Fruit fly (Drosophila melanogaster) whole organism, prepupa: ENCODE results near the gene CG9903.
A peak's percentile ranks its signal among the peaks of the same experiment; 100 is the strongest.

ENCODE experiments used
- CG11902 ChIP-seq: fragments of 200-800 bp; sonication (Bioruptor generic); optimal IDR thresholded peaks from 3 replicates; lab custom pipeline; 2016; ENCODE audit warnings: missing biosample characterization, missing genetic modification characterization
- CG16779 ChIP-seq: fragments of 200-800 bp; sonication (Bioruptor generic); optimal IDR thresholded peaks from 3 replicates; lab custom pipeline; 2017; ENCODE audit warnings: missing biosample characterization, mild to moderate bottlenecking, missing genetic modification characterization
- CG3032 ChIP-seq: fragments of 200-800 bp; optimal IDR thresholded peaks from 2 replicates; lab custom pipeline; 2019; ENCODE audit warnings: missing biosample characterization, mild to moderate bottlenecking, missing genetic modification characterization, moderate library complexity
- CG34406 ChIP-seq: fragments of 200-800 bp; sonication (Bioruptor generic); optimal IDR thresholded peaks from 3 replicates; lab custom pipeline; 2016; ENCODE audit warnings: missing biosample characterization, missing genetic modification characterization
- CG3919 ChIP-seq: fragments of 200-800 bp; sonication (Bioruptor generic); optimal IDR thresholded peaks from 3 replicates; lab custom pipeline; 2016; ENCODE audit warnings: missing biosample characterization, missing genetic modification characterization
- CG6808 ChIP-seq: fragments of 200-800 bp; sonication (Bioruptor generic); optimal IDR thresholded peaks from 3 replicates; lab custom pipeline; 2017; ENCODE audit warnings: missing biosample characterization, missing genetic modification characterization, mild to moderate bottlenecking, moderate library complexity, missing genetic modification reagents
- CG7368 ChIP-seq: fragments of 200-800 bp; sonication (Bioruptor generic); optimal IDR thresholded peaks from 3 replicates; lab custom pipeline; 2016; ENCODE audit warnings: missing biosample characterization, missing genetic modification characterization
- CG8119 ChIP-seq: fragments of 200-800 bp; sonication (Bioruptor generic); IDR thresholded peaks from 3 replicates; pipeline ENCODE4 v1.3.6; 2022; ENCODE audit warnings: missing biosample characterization, missing genetic modification characterization
- CG8319 ChIP-seq: fragments of 200-800 bp; sonication (Bioruptor generic); optimal IDR thresholded peaks from 3 replicates; lab custom pipeline; 2016; ENCODE audit warnings: missing biosample characterization, missing genetic modification characterization
- Eip93F ChIP-seq: fragments of 200-800 bp; sonication (Bioruptor generic); optimal IDR thresholded peaks from 2 replicates; lab custom pipeline; 2016; ENCODE audit warnings: missing biosample characterization, mild to moderate bottlenecking, missing genetic modification characterization
- Ets96B ChIP-seq: fragments of 200-800 bp; optimal IDR thresholded peaks from 2 replicates; lab custom pipeline; 2019; ENCODE audit warnings: missing biosample characterization, mild to moderate bottlenecking, missing genetic modification characterization, moderate library complexity
- Hr38 ChIP-seq: sonication (Bioruptor generic); optimal IDR thresholded peaks from 2 replicates; lab custom pipeline; 2016; ENCODE audit warnings: missing biosample characterization, missing genetic modification characterization
- Met ChIP-seq: fragments of 200-800 bp; sonication (Bioruptor generic); optimal IDR thresholded peaks from 3 replicates; lab custom pipeline; 2016; ENCODE audit warnings: missing biosample characterization, missing genetic modification characterization
- OdsH ChIP-seq: fragments of 200-800 bp; sonication (Bioruptor generic); optimal IDR thresholded peaks from 3 replicates; lab custom pipeline; 2016; ENCODE audit warnings: missing biosample characterization, missing genetic modification characterization
- Sox102F ChIP-seq: fragments of 200-800 bp; sonication (Bioruptor generic); optimal IDR thresholded peaks from 2 replicates; lab custom pipeline; 2016; ENCODE audit warnings: missing biosample characterization, mild to moderate bottlenecking, missing genetic modification characterization
- Sox14 ChIP-seq: fragments of 200-800 bp; sonication (Bioruptor generic); optimal IDR thresholded peaks from 3 replicates; lab custom pipeline; 2016; ENCODE audit warnings: missing biosample characterization, missing genetic modification characterization
- achi ChIP-seq: fragments of 200-800 bp; sonication (Bioruptor generic); optimal IDR thresholded peaks from 3 replicates; lab custom pipeline; 2016; ENCODE audit warnings: missing biosample characterization, missing genetic modification characterization
- acj6 ChIP-seq: fragments of 200-800 bp; sonication (Bioruptor generic); optimal IDR thresholded peaks from 3 replicates; lab custom pipeline; 2016; ENCODE audit warnings: missing biosample characterization, missing genetic modification characterization
- cyc ChIP-seq: fragments of 200-800 bp; sonication (Bioruptor generic); optimal IDR thresholded peaks from 3 replicates; lab custom pipeline; 2016; ENCODE audit warnings: missing biosample characterization, missing genetic modification characterization
- dac ChIP-seq: fragments of 200-800 bp; sonication (Bioruptor generic); optimal IDR thresholded peaks from 2 replicates; lab custom pipeline; 2017; ENCODE audit warnings: missing biosample characterization, mild to moderate bottlenecking, missing genetic modification characterization
- dsx ChIP-seq: fragments of 200-800 bp; optimal IDR thresholded peaks from 3 replicates; lab custom pipeline; 2019; ENCODE audit warnings: missing biosample characterization, mild to moderate bottlenecking, missing genetic modification characterization, moderate library complexity; ENCODE audit not compliant: poor library complexity, severe bottlenecking
- eg ChIP-seq: fragments of 200-800 bp; sonication (Bioruptor generic); IDR thresholded peaks from 3 replicates; pipeline ENCODE4 v1.3.6; 2022; ENCODE audit warnings: missing biosample characterization, missing genetic modification characterization
- esn ChIP-seq: fragments of 200-800 bp; sonication (Bioruptor generic); optimal IDR thresholded peaks from 2 replicates; lab custom pipeline; 2016; ENCODE audit warnings: missing biosample characterization, mild to moderate bottlenecking, missing genetic modification characterization, moderate library complexity
- fd85E ChIP-seq: fragments of 200-800 bp; sonication (Bioruptor generic); optimal IDR thresholded peaks from 3 replicates; lab custom pipeline; 2016; ENCODE audit warnings: missing biosample characterization, missing genetic modification characterization
- fkh ChIP-seq: fragments of 200-800 bp; sonication (Bioruptor generic); optimal IDR thresholded peaks from 3 replicates; lab custom pipeline; 2017; ENCODE audit warnings: missing biosample characterization, mild to moderate bottlenecking, missing genetic modification characterization, moderate library complexity
- net ChIP-seq: fragments of 200-800 bp; sonication (Bioruptor generic); optimal IDR thresholded peaks from 3 replicates; lab custom pipeline; 2016; ENCODE audit warnings: missing biosample characterization, missing genetic modification characterization
- salr ChIP-seq, 2 experiments: fragments of 200-800 bp; sonication (Bioruptor generic); optimal IDR thresholded peaks; 3 replicates each; lab custom pipeline; 2016 to 2018; ENCODE audit warnings: missing biosample characterization in 2 of 2, missing genetic modification characterization in 2 of 2, mild to moderate bottlenecking in 1 of 2
- spab ChIP-seq: fragments of 200-800 bp; sonication (Bioruptor generic); optimal IDR thresholded peaks from 2 replicates; lab custom pipeline; 2017; ENCODE audit warnings: missing biosample characterization, mild to moderate bottlenecking, missing genetic modification characterization, missing genetic modification reagents
- svp ChIP-seq: fragments of 200-800 bp; sonication (Bioruptor generic); peaks from one replicate; lab custom pipeline; 2016; ENCODE audit warnings: missing biosample characterization, missing genetic modification characterization
- topi ChIP-seq: fragments of 200-800 bp; sonication (Bioruptor generic); optimal IDR thresholded peaks from 3 replicates; lab custom pipeline; 2016; ENCODE audit warnings: missing biosample characterization, missing genetic modification characterization
- vri ChIP-seq: fragments of 200-800 bp; sonication (Bioruptor generic); optimal IDR thresholded peaks from 3 replicates; lab custom pipeline; 2016; ENCODE audit warnings: missing biosample characterization, mild to moderate bottlenecking, missing genetic modification characterization

CG9903 gene

dm6 chrX:16552567-16552966 is 11.9 kb upstream of the CG9903 start (continued):
- TF ChIP-seq CG6808 (no peak), acj6 (peak; percentile 79), CG16779 (tag; lab: Kevin White, UChicago) (no peak), CG8119 (GFP tag; lab: Robert Waterston, UW) (peak; percentile 76), OdsH (GFP tag; lab: Kevin White, UChicago) (peak; percentile 85), Sox102F (GFP tag; lab: Kevin White, UChicago) (no peak), Hr38 (no peak), esn (GFP tag; lab: Kevin White, UChicago) (peak; percentile 86)

- TF ChIP-seq eg (no peak), dsx (GFP tag; lab: Kevin White, UChicago) (no peak), achi (GFP tag; lab: Kevin White, UChicago) (no peak), Met (GFP tag; lab: Kevin White, UChicago) (no peak), CG3919 (GFP tag; lab: Kevin White, UChicago) (no peak), cyc (no peak), net (GFP tag; lab: Kevin White, UChicago) (no peak), CG8119 (GFP tag; lab: Robert Waterston, UW) (no peak), CG34406 (GFP tag; lab: Kevin White, UChicago) (no peak), topi (GFP tag; lab: Kevin White, UChicago) (no peak), CG7368 (GFP tag; lab: Kevin White, UChicago) (no peak), CG3032 (tag; lab: Kevin White, UChicago) (no peak), salr (GFP tag; optimal IDR thresholded peaks at IDR 0.05; lab: Kevin White, UChicago) (no peak), CG6808 (no peak), CG8319 (no peak), vri (GFP tag; lab: Kevin White, UChicago) (no peak), svp (GFP tag; lab: Kevin White, UChicago) (no peak)
Observed at dm6 chrX:16547390-16547789, 6.7 kb upstream of the CG9903 start, which contains the start of gene CG9902. Gene CG9902, minus strand, starts transcription at chrX:16547520.

dm6 chrX:16533046-16533496 is 7.6 kb downstream of the CG9903 start, which contains the start of gene para:
Gene para, minus strand, starts transcription at chrX:16533096.
- no peak for TF ChIP-seq Hr38

DNA sequence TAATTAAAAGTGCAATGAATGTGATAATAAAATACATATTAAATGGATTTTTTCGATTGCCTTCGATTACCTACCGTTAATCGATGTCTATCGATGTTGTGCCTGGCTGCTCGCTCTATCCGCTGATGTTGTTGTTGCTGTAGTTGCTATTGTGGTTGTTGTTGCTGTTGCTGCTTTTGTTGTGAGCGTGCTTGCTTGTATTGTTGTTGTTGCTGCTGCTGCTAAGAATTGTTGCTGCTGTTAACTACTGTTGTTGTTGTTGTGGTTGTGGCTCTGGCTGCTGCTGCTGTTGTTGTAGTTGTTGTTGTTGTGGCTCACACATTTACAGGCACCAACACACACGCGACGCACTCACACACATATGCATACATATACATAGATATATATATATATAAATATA is 13.4 kb downstream of the CG9903 start:
- TF ChIP-seq Ets96B (tag; lab: Kevin White, UChicago) (no peak), CG6808 (no peak), CG34406 (GFP tag; lab: Kevin White, UChicago) (no peak), esn (GFP tag; lab: Kevin White, UChicago) (no peak), Eip93F (GFP tag; lab: Kevin White, UChicago) (no peak), svp (GFP tag; lab: Kevin White, UChicago) (no peak), fd85E (no peak), dac (GFP tag; lab: Kevin White, UChicago) (no peak), CG8319 (no peak), fkh (GFP tag; lab: Kevin White, UChicago) (no peak), salr (GFP tag; optimal IDR thresholded peaks at IDR 0.05; lab: Kevin White, UChicago) (no peak), spab (GFP tag; lab: Kevin White, UChicago) (no peak), CG11902 (GFP tag; lab: Kevin White, UChicago) (no peak), net (GFP tag; lab: Kevin White, UChicago) (no peak), acj6 (no peak), Sox14 (GFP tag; lab: Kevin White, UChicago) (no peak)

- TF ChIP-seq achi (GFP tag; lab: Kevin White, UChicago) (no peak), dsx (GFP tag; lab: Kevin White, UChicago) (no peak)
Observed at dm6 chrX:16526084-16526734, 14.4 kb downstream of the CG9903 start.
